Worm (Caenorhabditis elegans) whole organism, L1 larva: ENCODE results near the gene Y57G7A.5.

Source experiments
- C16A3.4 ChIP-seq: fragments of 150-350 bp; optimal IDR thresholded peaks from 2 replicates; lab custom pipeline; 2014; ENCODE audit warnings: missing biosample characterization, missing genetic modification characterization
- aha-1 ChIP-seq: fragments of 150-350 bp; optimal IDR thresholded peaks from 2 replicates; lab custom pipeline; 2014; ENCODE audit warnings: missing biosample characterization, missing genetic modification characterization
- ama-1 ChIP-seq: fragments of 150-350 bp; optimal IDR thresholded peaks from 2 replicates; lab custom pipeline; 2014
- ceh-8 ChIP-seq: fragments of 200-800 bp; sonication (Bioruptor generic); optimal IDR thresholded peaks from 2 replicates; lab custom pipeline; 2018; ENCODE audit warnings: mild to moderate bottlenecking, missing genetic modification characterization, moderate library complexity, missing compliant biosample characterization
- ceh-82 ChIP-seq, 3 experiments: fragments of 150-350 bp in 1 of 3; sonication (generic microtip) in 2 of 3; optimal IDR thresholded peaks; 2 replicates each; lab custom pipeline; 2014 to 2017; ENCODE audit warnings: missing biosample characterization in 3 of 3, missing genetic modification characterization in 3 of 3
- ces-1 ChIP-seq: fragments of 150-350 bp; optimal IDR thresholded peaks from 2 replicates; lab custom pipeline; 2014; ENCODE audit warnings: missing biosample characterization, missing genetic modification reagents, missing genetic modification characterization
- dpl-1 ChIP-seq, 3 experiments: fragments of 150-350 bp in 2 of 3; sonication (generic microtip) in 1 of 3; optimal IDR thresholded peaks; 2 replicates each; lab custom pipeline; 2014 to 2017; ENCODE audit warnings: missing biosample characterization in 3 of 3, missing genetic modification characterization in 3 of 3, missing genetic modification reagents in 3 of 3
- efl-1 ChIP-seq, 4 experiments: fragments of 150-350 bp; optimal IDR thresholded peaks in 3 of 4; peaks in 1 of 4; 1 replicate in 1 of 4; 2 replicates in 3 of 4; lab custom pipeline; 2014; ENCODE audit warnings: missing biosample characterization in 2 of 4, missing genetic modification characterization in 2 of 4, missing genetic modification reagents in 2 of 4
- efl-3 ChIP-seq: fragments of 200-800 bp; sonication (Bioruptor generic); optimal IDR thresholded peaks from 2 replicates; lab custom pipeline; 2018; ENCODE audit warnings: mild to moderate bottlenecking, missing genetic modification characterization, missing compliant biosample characterization
- egl-13 ChIP-seq: sonication (generic microtip); optimal IDR thresholded peaks from 2 replicates; lab custom pipeline; 2016; ENCODE audit warnings: missing genotype, missing genetic modification reagents, missing genetic modification characterization, missing compliant biosample characterization
- elt-3 ChIP-seq, 6 experiments: fragments of 150-350 bp in 1 of 6; sonication (generic microtip); optimal IDR thresholded peaks; 2 replicates each; lab custom pipeline; 2017 to 2018; ENCODE audit warnings: missing biosample characterization in 6 of 6, missing genetic modification characterization in 6 of 6, inconsistent platforms in 1 of 6
- ets-5 ChIP-seq: fragments of 200-800 bp; sonication (Bioruptor generic); IDR thresholded peaks from 2 replicates; pipeline ENCODE4 v1.3.6; 2022; ENCODE audit warnings: missing genetic modification characterization, missing compliant biosample characterization
- fkh-4 ChIP-seq: sonication (generic microtip); optimal IDR thresholded peaks from 2 replicates; lab custom pipeline; 2016; ENCODE audit warnings: missing compliant biosample characterization, missing genetic modification characterization, borderline replicate concordance
- fkh-8 ChIP-seq: sonication (generic microtip); optimal IDR thresholded peaks from 2 replicates; lab custom pipeline; 2016; ENCODE audit warnings: mild to moderate bottlenecking, missing genetic modification characterization, missing compliant biosample characterization
- grh-1 ChIP-seq: fragments of 200-800 bp; sonication (Bioruptor generic); IDR thresholded peaks from 2 replicates; pipeline ENCODE4 v1.3.6; 2022; ENCODE audit warnings: missing genetic modification reagents, missing genetic modification characterization, missing compliant biosample characterization
- irx-1 ChIP-seq: sonication (generic microtip); optimal IDR thresholded peaks from 2 replicates; lab custom pipeline; 2016; ENCODE audit warnings: missing genetic modification characterization, missing compliant biosample characterization
- isw-1 ChIP-seq: fragments of 200-800 bp; sonication (Bioruptor generic); IDR thresholded peaks from 2 replicates; pipeline ENCODE4 v1.3.6; 2022; ENCODE audit warnings: missing genetic modification characterization, missing compliant biosample characterization
- jun-1 ChIP-seq: fragments of 150-350 bp; optimal IDR thresholded peaks from 2 replicates; lab custom pipeline; 2014; ENCODE audit warnings: missing biosample characterization, missing genetic modification reagents, missing genetic modification characterization
- lin-14 ChIP-seq: fragments of 200-800 bp; sonication (Bioruptor generic); optimal IDR thresholded peaks from 2 replicates; lab custom pipeline; 2018; ENCODE audit warnings: mild to moderate bottlenecking, missing genetic modification characterization, moderate library complexity, missing compliant biosample characterization
- lin-15B ChIP-seq: fragments of 150-350 bp; sonication (generic microtip); optimal IDR thresholded peaks from 3 replicates; lab custom pipeline; 2014; ENCODE audit warnings: missing biosample characterization, missing genetic modification characterization
- lin-35 ChIP-seq, 2 experiments: fragments of 150-350 bp; optimal IDR thresholded peaks; 2 replicates each; lab custom pipeline; 2014; ENCODE audit warnings: missing biosample characterization in 2 of 2, missing genetic modification characterization in 2 of 2, missing genetic modification reagents in 2 of 2
- lsy-2 ChIP-seq, 2 experiments: fragments of 150-350 bp; optimal IDR thresholded peaks; 2 replicates each; lab custom pipeline; 2014; ENCODE audit warnings: missing biosample characterization in 2 of 2, missing genetic modification characterization in 2 of 2
- mdl-1 ChIP-seq, 2 experiments: fragments of 150-350 bp; optimal IDR thresholded peaks; 2 replicates each; lab custom pipeline; 2014 to 2017; ENCODE audit warnings: missing biosample characterization in 2 of 2, missing genetic modification characterization in 2 of 2, inconsistent platforms in 1 of 2
- mef-2 ChIP-seq: fragments of 150-350 bp; optimal IDR thresholded peaks from 2 replicates; lab custom pipeline; 2014; ENCODE audit warnings: missing biosample characterization, missing genetic modification characterization
- mep-1 ChIP-seq: fragments of 150-350 bp; optimal IDR thresholded peaks from 2 replicates; lab custom pipeline; 2014; ENCODE audit warnings: missing biosample characterization, missing genetic modification characterization
- nhr-11 ChIP-seq: fragments of 150-350 bp; optimal IDR thresholded peaks from 2 replicates; lab custom pipeline; 2014; ENCODE audit warnings: missing biosample characterization, missing genetic modification characterization
- nhr-237 ChIP-seq: fragments of 150-350 bp; optimal IDR thresholded peaks from 2 replicates; lab custom pipeline; 2014; ENCODE audit warnings: missing biosample characterization, missing genetic modification characterization
- nhr-47 ChIP-seq: sonication (generic microtip); optimal IDR thresholded peaks from 2 replicates; lab custom pipeline; 2016; ENCODE audit warnings: mild to moderate bottlenecking, missing genetic modification characterization, moderate library complexity, missing compliant biosample characterization
- nhr-71 ChIP-seq: sonication (generic microtip); optimal IDR thresholded peaks from 2 replicates; lab custom pipeline; 2016; ENCODE audit warnings: mild to moderate bottlenecking, missing genetic modification characterization, moderate library complexity, missing compliant biosample characterization
- nhr-77 ChIP-seq: fragments of 150-350 bp; optimal IDR thresholded peaks from 2 replicates; lab custom pipeline; 2014; ENCODE audit warnings: missing biosample characterization, missing genetic modification characterization
- nhr-90 ChIP-seq: sonication (generic microtip); optimal IDR thresholded peaks from 2 replicates; lab custom pipeline; 2016; ENCODE audit warnings: mild to moderate bottlenecking, missing genetic modification characterization, missing compliant biosample characterization; ENCODE audit not compliant: poor library complexity
- pag-3 ChIP-seq: sonication (generic microtip); optimal IDR thresholded peaks from 2 replicates; lab custom pipeline; 2017; ENCODE audit warnings: missing genetic modification characterization, mild to moderate bottlenecking, missing compliant biosample characterization, antibody characterized with exemption, borderline replicate concordance; ENCODE audit not compliant: insufficient read depth
- pqm-1 ChIP-seq: sonication (generic microtip); optimal IDR thresholded peaks from 3 replicates; lab custom pipeline; 2017; ENCODE audit warnings: missing biosample characterization, missing genetic modification characterization
- rnt-1 ChIP-seq: sonication (generic microtip); optimal IDR thresholded peaks from 2 replicates; lab custom pipeline; 2016; ENCODE audit warnings: mild to moderate bottlenecking, missing genetic modification characterization, moderate library complexity, missing compliant biosample characterization
- swsn-7 ChIP-seq: sonication (generic microtip); optimal IDR thresholded peaks from 2 replicates; lab custom pipeline; 2016; ENCODE audit warnings: missing genetic modification characterization, missing compliant biosample characterization
- tbx-2 ChIP-seq: sonication (generic microtip); optimal IDR thresholded peaks from 2 replicates; lab custom pipeline; 2016; ENCODE audit warnings: missing genetic modification characterization, missing compliant biosample characterization
- unc-86 ChIP-seq: sonication (generic microtip); optimal IDR thresholded peaks from 2 replicates; lab custom pipeline; 2016; ENCODE audit warnings: missing genetic modification characterization, missing compliant biosample characterization
- unc-98 ChIP-seq: fragments of 200-800 bp; sonication (Bioruptor generic); IDR thresholded peaks from 2 replicates; pipeline ENCODE4 v1.3.6; 2022; ENCODE audit warnings: missing genetic modification characterization, missing compliant biosample characterization
- vab-15 ChIP-seq: sonication (generic microtip); optimal IDR thresholded peaks from 2 replicates; lab custom pipeline; 2017; ENCODE audit warnings: missing genotype, mild to moderate bottlenecking, missing genetic modification characterization, missing compliant biosample characterization
- zag-1 ChIP-seq: fragments of 150-350 bp; optimal IDR thresholded peaks from 2 replicates; lab custom pipeline; 2014; ENCODE audit warnings: missing biosample characterization, missing genetic modification characterization

Gene Y57G7A.5

ce11 chrII:1275439-1275838 is at the start of gene Y57G7A.5:
Gene Y57G7A.5 (minus strand): TSS chrII:1275539.
- TF ChIP-seq nhr-11 (tag; lab: Kevin White, UChicago) (no peak), efl-3 (GFP tag; lab: Kevin White, UChicago) (no peak), swsn-7 (tag; lab: Kevin White, UChicago) (no peak), vab-15 (tag; lab: Kevin White, UChicago) (no peak), pqm-1 (tag; lab: Kevin White, UChicago) (no peak), nhr-77 (tag; lab: Kevin White, UChicago) (no peak), rnt-1 (tag; lab: Kevin White, UChicago) (no peak), jun-1 (no peak), nhr-90 (tag; lab: Kevin White, UChicago) (no peak), nhr-71 (no peak), mdl-1 (tag; optimal IDR thresholded peaks at IDR 0.05; lab: Kevin White, UChicago) (no peak), C16A3.4 (tag; lab: Kevin White, UChicago) (no peak), grh-1 (GFP tag; lab: Robert Waterston, UW) (no peak), ets-5 (GFP tag; lab: Robert Waterston, UW) (no peak), elt-3 (tag; optimal IDR thresholded peaks at IDR 0.05; lab: Kevin White, UChicago) (no peak), ceh-8 (no peak)

DNA sequence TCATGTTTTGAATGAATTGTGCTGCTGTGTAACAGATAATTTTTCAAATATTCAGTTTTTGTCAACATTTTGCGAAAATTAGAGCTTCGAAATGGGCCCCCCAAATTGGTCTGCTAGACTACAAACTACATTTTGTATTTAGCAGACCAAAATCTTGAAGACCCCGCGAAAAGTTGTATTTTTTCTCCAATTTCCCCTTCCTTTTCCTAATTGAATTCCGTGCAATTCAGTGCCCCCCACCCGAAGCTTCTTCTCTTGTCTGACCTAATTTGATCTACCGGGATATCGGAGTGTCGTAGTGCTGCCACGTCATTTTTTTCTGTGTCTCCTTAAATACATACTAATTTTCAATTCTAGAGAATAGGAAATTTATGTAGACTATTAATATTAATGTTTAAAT is 48.7 kb upstream of the Y57G7A.5 start:
- TF ChIP-seq ama-1 (lab: Kevin White, UChicago) (no peak), efl-1 (optimal IDR thresholded peaks at IDR 0.05; lab: Kevin White, UChicago) (no peak), efl-1 (GFP tag; optimal IDR thresholded peaks at IDR 0.05 in 1 of 2; lab: Kevin White, UChicago) (peak in 1 of 2 experiments; percentile 90), lin-14 (GFP tag; lab: Kevin White, UChicago) (peak; percentile 40), jun-1 (no peak), unc-98 (GFP tag; lab: Robert Waterston, UW) (no peak), lin-35 (GFP tag; optimal IDR thresholded peaks at IDR 0.05; lab: Kevin White, UChicago) (no peak), irx-1 (tag; lab: Kevin White, UChicago) (no peak), nhr-237 (tag; lab: Kevin White, UChicago) (no peak), C16A3.4 (tag; lab: Kevin White, UChicago) (no peak), ets-5 (GFP tag; lab: Robert Waterston, UW) (no peak), pag-3 (tag; lab: Kevin White, UChicago) (no peak), ceh-8 (no peak), unc-86 (tag; lab: Kevin White, UChicago) (peak; percentile 17)

ce11 chrII:1323190-1323651 is 47.9 kb upstream of the Y57G7A.5 start:
- TF ChIP-seq lin-14 (GFP tag; lab: Kevin White, UChicago) (peak; percentile 69), lsy-2 (tag; optimal IDR thresholded peaks at IDR 0.05; lab: Kevin White, UChicago) (peak; percentile 28 to 34), mep-1 (tag; lab: Kevin White, UChicago) (no peak), lin-15B (tag; lab: Kevin White, UChicago) (peak; percentile 31), lin-35 (GFP tag; optimal IDR thresholded peaks at IDR 0.05; lab: Kevin White, UChicago) (peak in 1 of 2 experiments; percentile 39), dpl-1 (GFP tag; optimal IDR thresholded peaks at IDR 0.05; lab: Kevin White, UChicago) (peak in 1 of 3 experiments; percentile 54), ces-1 (GFP tag; lab: Kevin White, UChicago) (peak; percentile 55), fkh-8 (tag; lab: Kevin White, UChicago) (peak; percentile 50), nhr-47 (tag; lab: Kevin White, UChicago) (peak; percentile 46), ceh-82 (tag; optimal IDR thresholded peaks at IDR 0.05; lab: Kevin White, UChicago) (peak in 1 of 3 experiments; percentile 50), efl-1 (optimal IDR thresholded peaks at IDR 0.05; lab: Kevin White, UChicago) (peak; percentile 25 to 30), efl-1 (GFP tag; optimal IDR thresholded peaks at IDR 0.05 in 1 of 2; lab: Kevin White, UChicago) (peak in 1 of 2 experiments; percentile 28), zag-1 (no peak), fkh-4 (tag; lab: Kevin White, UChicago) (no peak), egl-13 (tag; lab: Kevin White, UChicago) (peak; percentile 19), nhr-71 (peak; percentile 51), aha-1 (tag; lab: Kevin White, UChicago) (no peak), unc-86 (tag; lab: Kevin White, UChicago) (peak; percentile 55), ceh-8 (peak; percentile 15), mef-2 (tag; lab: Kevin White, UChicago) (no peak), tbx-2 (peak; percentile 35), ets-5 (GFP tag; lab: Robert Waterston, UW) (no peak), isw-1 (GFP tag; lab: Robert Waterston, UW) (peak; percentile 19; the same call in 1 of the 2 replicates)
